Fruit fly (Drosophila melanogaster): ENCODE results near the gene Ndc80.

Ndc80 gene

dm6 chrX:13568127-13568526, 43.7 kb downstream of the Ndc80 start (continued):
- TF ChIP-seq NFAT (GFP tag; IDR thresholded peaks at IDR 0.05) = no peak
- TF ChIP-seq H15 (GFP tag; IDR thresholded peaks at IDR 0.05) = no peak
- no peak for TF ChIP-seq CG3995 (GFP tag; optimal IDR thresholded peaks at IDR 0.05)
- TF ChIP-seq CG31388 (GFP tag; optimal IDR thresholded peaks at IDR 0.05) = no peak
- no peak for TF ChIP-seq CG14965 (GFP tag; optimal IDR thresholded peaks at IDR 0.05; ENCODE audit: borderline replicate concordance)
- no peak for TF ChIP-seq CG31441 (GFP tag; IDR thresholded peaks at IDR 0.05)
- peak; percentile 13 for TF ChIP-seq Dip3 (GFP tag; optimal IDR thresholded peaks at IDR 0.05)
- no peak for TF ChIP-seq D19A (tag; optimal IDR thresholded peaks at IDR 0.05)
- TF ChIP-seq prd (optimal IDR thresholded peaks at IDR 0.05) = no peak
- TF ChIP-seq prd (GFP tag; IDR thresholded peaks at IDR 0.05) = peak; percentile 54
- TF ChIP-seq tna (GFP tag; IDR thresholded peaks at IDR 0.05; ENCODE audit: partially characterized antibody) = no peak
- peak; percentile 37 for TF ChIP-seq Sox102F (GFP tag; optimal IDR thresholded peaks at IDR 0.05)
- TF ChIP-seq ci (GFP tag; IDR thresholded peaks at IDR 0.05) = peak; percentile 49; the same call in 1 of the 3 replicates
- TF ChIP-seq CG12155 (GFP tag; optimal IDR thresholded peaks at IDR 0.05) = no peak
- TF ChIP-seq phol (tag; optimal IDR thresholded peaks at IDR 0.05) = peak; percentile 14
- TF ChIP-seq H2.0 (GFP tag; IDR thresholded peaks at IDR 0.05) = no peak
- TF ChIP-seq Ets65A (GFP tag) = peak; percentile 86
- no peak for TF ChIP-seq CkIIα-i1 (GFP tag; IDR thresholded peaks at IDR 0.05)
- no peak for TF ChIP-seq cad (GFP tag; optimal IDR thresholded peaks at IDR 0.05)
- no peak for TF ChIP-seq rib (GFP tag; IDR thresholded peaks at IDR 0.05)
- TF ChIP-seq CG12219 (GFP tag; optimal IDR thresholded peaks at IDR 0.05) = no peak
- TF ChIP-seq HmgZ (tag; optimal IDR thresholded peaks at IDR 0.05) = no peak
- no peak for TF ChIP-seq YL-1 (GFP tag; optimal IDR thresholded peaks at IDR 0.05)
- no peak for TF ChIP-seq Ssrp (tag; optimal IDR thresholded peaks at IDR 0.05)
- no peak for TF ChIP-seq twi (tag; optimal IDR thresholded peaks at IDR 0.05)
- peak; percentile 50; the same call in 1 of the 3 replicates for TF ChIP-seq zfh1 (GFP tag; IDR thresholded peaks at IDR 0.05)
- no peak for TF ChIP-seq grau (tag; optimal IDR thresholded peaks at IDR 0.05)
- no peak for TF ChIP-seq pan (optimal IDR thresholded peaks at IDR 0.05)
- peak in 1 of 2 experiments; percentile 52 for TF ChIP-seq pan (GFP tag; optimal IDR thresholded peaks at IDR 0.05 in 1 of 2, IDR thresholded peaks at IDR 0.05 in 1 of 2)
- no peak for TF ChIP-seq gro (GFP tag; optimal IDR thresholded peaks at IDR 0.05)
- TF ChIP-seq dati (GFP tag; IDR thresholded peaks at IDR 0.05) = no peak
- TF ChIP-seq hb (GFP tag; IDR thresholded peaks at IDR 0.05; ENCODE audit: partially characterized antibody) = no peak
- TF ChIP-seq chinmo (GFP tag; IDR thresholded peaks at IDR 0.05; ENCODE audit: partially characterized antibody) = no peak
- no peak for TF ChIP-seq bowl (GFP tag; IDR thresholded peaks at IDR 0.05)
- no peak for TF ChIP-seq fd64A (GFP tag; optimal IDR thresholded peaks at IDR 0.05)
- no peak for TF ChIP-seq CG33557 (GFP tag; optimal IDR thresholded peaks at IDR 0.05)
- no peak for TF ChIP-seq CG10543 (GFP tag; optimal IDR thresholded peaks at IDR 0.05)
- TF ChIP-seq her (GFP tag; optimal IDR thresholded peaks at IDR 0.05) = no peak
- TF ChIP-seq pros (GFP tag; optimal IDR thresholded peaks at IDR 0.05) = no peak
- no peak for TF ChIP-seq zf30C (GFP tag; optimal IDR thresholded peaks at IDR 0.05)
- TF ChIP-seq dysf (GFP tag; IDR thresholded peaks at IDR 0.05) = peak; percentile 57; the same call in 2 of the 3 replicates
- no peak for TF ChIP-seq nau (GFP tag; optimal IDR thresholded peaks at IDR 0.05)
- TF ChIP-seq Dp (GFP tag; optimal IDR thresholded peaks at IDR 0.05) = no peak
- no peak for TF ChIP-seq mirr (GFP tag; optimal IDR thresholded peaks at IDR 0.05)
- TF ChIP-seq CG6272 (GFP tag; IDR thresholded peaks at IDR 0.05) = no peak
- TF ChIP-seq usp (GFP tag; optimal IDR thresholded peaks at IDR 0.05) = no peak
- no peak for TF ChIP-seq sc (optimal IDR thresholded peaks at IDR 0.05)
- TF ChIP-seq sc (GFP tag; optimal IDR thresholded peaks at IDR 0.05) = no peak
- no peak for TF ChIP-seq Sry-δ (GFP tag; optimal IDR thresholded peaks at IDR 0.05)
- TF ChIP-seq ap (GFP tag; IDR thresholded peaks at IDR 0.05) = 0 out of 2 replicates have a peak, but pooled peaks have one; percentile 19
- no peak for TF ChIP-seq Doc3 (GFP tag; IDR thresholded peaks at IDR 0.05; ENCODE audit: partially characterized antibody)
- TF ChIP-seq CG8281 (tag; optimal IDR thresholded peaks at IDR 0.05) = no peak
- peak; percentile 6 for TF ChIP-seq CG13624 (GFP tag; optimal IDR thresholded peaks at IDR 0.05)
